Worm (Caenorhabditis elegans): ENCODE data around the gene C26D10.7.
A peak's percentile ranks its signal among the peaks of the same experiment; 100 is the strongest.

C26D10.7 gene

DNA sequence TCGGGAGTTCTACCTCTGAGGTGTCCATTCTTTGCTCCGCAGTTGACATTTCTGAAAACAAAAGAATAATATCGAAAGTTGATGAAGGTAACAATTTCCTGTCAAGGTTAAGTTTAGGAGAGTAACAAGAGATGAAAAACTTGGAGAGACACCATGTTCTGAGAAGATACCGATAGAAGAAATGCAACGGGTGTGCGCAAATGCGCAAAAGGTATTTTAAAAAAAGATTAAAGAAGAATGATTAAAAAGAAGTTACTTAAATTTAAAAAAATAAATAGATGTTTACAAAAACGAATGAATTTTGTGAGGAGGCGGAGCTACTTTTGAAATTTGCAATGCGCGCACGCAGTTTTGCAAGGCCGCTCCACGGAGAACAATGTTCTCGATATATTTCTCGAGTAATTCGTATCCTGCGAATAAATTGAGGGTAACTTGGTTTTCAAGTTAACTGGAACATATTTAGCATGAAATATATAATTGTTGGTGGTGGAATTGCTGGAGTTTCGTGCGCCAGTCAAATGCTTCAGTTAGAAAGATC is 8.7 kb upstream of the C26D10.7 start, which contains the start of the genes ran-3 and C26D10.3 (continued):
- TF ChIP-seq aly-2 (tag; optimal IDR thresholded peaks at IDR 0.05) (no peak), unc-39 (tag; optimal IDR thresholded peaks at IDR 0.05) (no peak), alr-1 (tag; optimal IDR thresholded peaks at IDR 0.05) (no peak), nhr-237 (tag; optimal IDR thresholded peaks at IDR 0.05) (no peak), skn-1 (tag; optimal IDR thresholded peaks at IDR 0.05) (peak; percentile 42), lsy-2 (tag; optimal IDR thresholded peaks at IDR 0.05) (peak in 1 of 2 experiments; percentile 70), ztf-1 (GFP tag; conservative IDR thresholded peaks at IDR 0.05) (no peak)

DNA sequence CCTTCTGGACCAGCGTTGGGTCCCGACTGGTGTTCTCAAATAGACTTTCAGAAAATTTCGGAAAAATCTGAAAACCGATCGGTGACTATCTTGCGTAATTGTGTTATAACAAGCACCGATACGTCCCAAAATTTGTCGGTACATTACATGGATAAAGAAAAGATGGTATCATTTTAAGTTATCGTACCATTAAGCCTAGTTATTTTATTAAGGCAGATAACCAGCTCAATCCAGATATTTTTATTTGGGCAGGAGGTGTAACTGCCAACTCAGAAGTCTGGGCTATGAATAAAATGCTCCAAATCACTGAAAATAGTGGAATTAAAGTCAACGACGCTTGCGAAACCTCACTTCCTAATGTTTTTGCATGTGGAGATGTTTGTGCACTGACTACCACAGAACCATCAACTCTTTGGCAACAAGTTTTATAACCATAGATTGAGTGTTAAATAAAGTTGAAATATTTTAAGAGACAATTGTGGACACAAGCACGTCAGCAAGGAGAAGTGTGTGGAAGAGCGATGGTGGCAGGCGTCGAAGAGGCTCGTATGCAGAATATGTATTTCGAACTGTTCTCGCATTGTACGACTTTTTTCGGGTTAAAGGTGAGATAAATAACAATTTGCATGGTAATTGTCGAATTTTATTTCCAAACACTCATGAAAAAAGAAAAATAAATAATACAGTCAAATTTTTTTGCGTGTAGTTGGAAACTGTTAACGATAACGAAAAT is 7.3 kb upstream of the C26D10.7 start:
- TF ChIP-seq C34F6.9 (tag; optimal IDR thresholded peaks at IDR 0.05): no peak
- TF ChIP-seq lin-39 (tag; optimal IDR thresholded peaks at IDR 0.05): no peak
- no peak for TF ChIP-seq sma-3 (GFP tag; optimal IDR thresholded peaks at IDR 0.05)
- TF ChIP-seq snpc-4 (tag; optimal IDR thresholded peaks at IDR 0.05): no peak
- TF ChIP-seq mab-5 (tag; optimal IDR thresholded peaks at IDR 0.05): no peak
- no peak for TF ChIP-seq alr-1 (tag; optimal IDR thresholded peaks at IDR 0.05)
- no peak for TF ChIP-seq egl-27 (tag; optimal IDR thresholded peaks at IDR 0.05)
- no peak for TF ChIP-seq lin-11 (tag; optimal IDR thresholded peaks at IDR 0.05)
- no peak for TF ChIP-seq ceh-82 (tag; optimal IDR thresholded peaks at IDR 0.05)
- no peak for TF ChIP-seq fos-1 (tag; optimal IDR thresholded peaks at IDR 0.05)
- no peak for TF ChIP-seq sem-4 (tag; optimal IDR thresholded peaks at IDR 0.05)
- TF ChIP-seq ztf-11 (tag; optimal IDR thresholded peaks at IDR 0.05): no peak
- TF ChIP-seq nhr-12 (tag; optimal IDR thresholded peaks at IDR 0.05): no peak
- no peak for TF ChIP-seq skn-1 (tag; optimal IDR thresholded peaks at IDR 0.05)
- no peak for TF ChIP-seq peb-1 (tag; optimal IDR thresholded peaks at IDR 0.05)
- TF ChIP-seq crh-2 (tag; optimal IDR thresholded peaks at IDR 0.05): no peak
- no peak for TF ChIP-seq zag-1 (tag; optimal IDR thresholded peaks at IDR 0.05)

DNA sequence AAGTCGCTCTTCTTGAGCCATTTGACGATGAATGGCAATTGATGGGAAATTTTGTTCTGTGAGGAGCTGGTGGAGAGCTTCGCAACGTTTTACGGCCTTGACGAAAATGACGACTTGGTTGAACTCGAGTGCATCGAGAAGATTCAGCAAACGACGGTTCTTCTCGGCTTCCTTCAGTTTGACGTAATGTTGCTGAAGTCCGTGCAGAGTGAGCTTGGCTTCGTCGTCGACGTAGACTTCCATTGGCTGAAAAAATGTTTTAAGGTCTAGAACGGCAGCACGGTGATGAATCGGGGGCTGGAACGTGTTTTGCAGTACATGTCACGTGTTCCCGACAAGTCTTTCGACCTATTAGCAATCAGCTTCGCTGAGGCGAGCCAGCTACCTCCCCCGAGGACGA is 6.3 kb upstream of the C26D10.7 start:
- no peak for TF ChIP-seq nhr-23 (tag; optimal IDR thresholded peaks at IDR 0.05)
- no peak for TF ChIP-seq peb-1 (tag; optimal IDR thresholded peaks at IDR 0.05)
- TF ChIP-seq crh-2 (tag; optimal IDR thresholded peaks at IDR 0.05): no peak
- no peak for TF ChIP-seq ztf-1 (GFP tag; conservative IDR thresholded peaks at IDR 0.05)
- TF ChIP-seq sma-3 (GFP tag; optimal IDR thresholded peaks at IDR 0.05): no peak
- TF ChIP-seq R02D3.7 (tag; optimal IDR thresholded peaks at IDR 0.05): no peak
- no peak for TF ChIP-seq egl-27 (tag; optimal IDR thresholded peaks at IDR 0.05)
- no peak for TF ChIP-seq ztf-4 (tag; optimal IDR thresholded peaks at IDR 0.05)
- no peak for TF ChIP-seq C34F6.9 (tag; optimal IDR thresholded peaks at IDR 0.05)
- TF ChIP-seq ama-1 (optimal IDR thresholded peaks at IDR 0.05): no peak
- no peak for TF ChIP-seq skn-1 (tag; optimal IDR thresholded peaks at IDR 0.05)
- no peak for TF ChIP-seq ceh-82 (tag; optimal IDR thresholded peaks at IDR 0.05)
- TF ChIP-seq unc-55 (GFP tag; optimal IDR thresholded peaks at IDR 0.05): no peak
- no peak for TF ChIP-seq nhr-25 (tag; optimal IDR thresholded peaks at IDR 0.05)
- TF ChIP-seq lin-13 (GFP tag; optimal IDR thresholded peaks at IDR 0.05): no peak
- TF ChIP-seq blmp-1 (tag; optimal IDR thresholded peaks at IDR 0.05; ENCODE audit: insufficient read depth): no peak
- TF ChIP-seq unc-62 (GFP tag; optimal IDR thresholded peaks at IDR 0.05): no peak
- no peak for TF ChIP-seq nhr-237 (tag; optimal IDR thresholded peaks at IDR 0.05)

DNA sequence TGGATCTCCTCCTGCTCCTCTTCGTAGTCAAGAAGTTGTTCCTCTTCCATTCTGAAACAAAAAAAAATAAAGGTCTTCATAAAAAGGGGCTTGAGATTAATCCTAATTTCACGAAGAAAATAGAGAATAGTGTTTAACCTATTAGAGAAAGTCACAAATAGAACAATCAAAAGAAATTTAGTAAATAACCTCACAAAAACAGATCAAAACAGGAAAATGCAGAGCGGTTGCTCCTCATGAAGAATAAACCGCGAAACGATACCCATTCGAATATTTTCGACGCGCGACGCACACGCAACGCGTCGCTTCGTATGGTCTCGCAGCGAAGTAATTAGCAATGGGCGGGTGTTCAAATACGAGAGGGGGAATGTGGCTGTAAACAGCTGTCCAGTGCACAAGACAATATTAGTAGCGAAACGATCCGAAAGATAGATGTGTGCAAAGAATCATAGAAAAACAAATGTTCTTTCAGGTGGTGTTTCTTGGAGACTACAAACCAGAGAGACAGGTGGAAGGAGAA is 4.9 kb upstream of the C26D10.7 start, which contains the start of gene hel-1:
hel-1 (minus strand) TSS at position 51 of the 520 bp plus-strand sequence.
- TF ChIP-seq ceh-16 (tag; optimal IDR thresholded peaks at IDR 0.05): peak; percentile 78
- no peak for TF ChIP-seq aly-2 (tag; optimal IDR thresholded peaks at IDR 0.05)
- TF ChIP-seq lin-11 (tag; optimal IDR thresholded peaks at IDR 0.05): peak; percentile 81
- TF ChIP-seq elt-3 (tag; optimal IDR thresholded peaks at IDR 0.05): no peak
- peak; percentile 89 for TF ChIP-seq gmeb-1 (tag; optimal IDR thresholded peaks at IDR 0.05)
- peak; percentile 64 for TF ChIP-seq sma-9 (GFP tag; optimal IDR thresholded peaks at IDR 0.05)
- TF ChIP-seq sma-9 (tag; optimal IDR thresholded peaks at IDR 0.05): no peak
- no peak for TF ChIP-seq unc-62 (GFP tag; optimal IDR thresholded peaks at IDR 0.05)
- peak; percentile 58 for TF ChIP-seq nhr-21 (tag; optimal IDR thresholded peaks at IDR 0.05)
- no peak for TF ChIP-seq unc-39 (tag; optimal IDR thresholded peaks at IDR 0.05)
- TF ChIP-seq dmd-4 (tag; optimal IDR thresholded peaks at IDR 0.05): no peak
- TF ChIP-seq egl-27 (tag; optimal IDR thresholded peaks at IDR 0.05): peak; percentile 36
- no peak for TF ChIP-seq zag-1 (tag; optimal IDR thresholded peaks at IDR 0.05)
- TF ChIP-seq nhr-23 (tag; optimal IDR thresholded peaks at IDR 0.05): no peak
- TF ChIP-seq lsy-2 (tag; optimal IDR thresholded peaks at IDR 0.05): peak; percentile 50 to 91
- no peak for TF ChIP-seq nhr-11 (tag; optimal IDR thresholded peaks at IDR 0.05)
- TF ChIP-seq nhr-10 (tag; optimal IDR thresholded peaks at IDR 0.05): no peak
- peak; percentile 83 for TF ChIP-seq crh-2 (tag; optimal IDR thresholded peaks at IDR 0.05)
- peak; percentile 68 for TF ChIP-seq ama-1 (optimal IDR thresholded peaks at IDR 0.05)
- peak; percentile 72 for TF ChIP-seq ztf-4 (tag; optimal IDR thresholded peaks at IDR 0.05)
- peak; percentile 44 for TF ChIP-seq fos-1 (tag; optimal IDR thresholded peaks at IDR 0.05)
- TF ChIP-seq ceh-82 (tag; optimal IDR thresholded peaks at IDR 0.05): no peak
- TF ChIP-seq nhr-77 (tag; optimal IDR thresholded peaks at IDR 0.05): no peak
- no peak for TF ChIP-seq Y55F3AM.14 (GFP tag; optimal IDR thresholded peaks at IDR 0.05)
- TF ChIP-seq blmp-1 (tag; optimal IDR thresholded peaks at IDR 0.05; ENCODE audit: insufficient read depth): no peak
- no peak for TF ChIP-seq mbf-1 (tag; optimal IDR thresholded peaks at IDR 0.05)
- TF ChIP-seq nhr-25 (tag; optimal IDR thresholded peaks at IDR 0.05): peak; percentile 61
- TF ChIP-seq alr-1 (tag; optimal IDR thresholded peaks at IDR 0.05): peak; percentile 74
- peak; percentile 40 for TF ChIP-seq snpc-4 (tag; optimal IDR thresholded peaks at IDR 0.05)
- TF ChIP-seq skn-1 (tag; optimal IDR thresholded peaks at IDR 0.05): no peak

All from whole organism, L2 larva.